Worm (Caenorhabditis elegans): Measurements from ENCODE around the gene W06G6.20.

ce11 chrV:16638204-16638603 lies 10.0 kb downstream of the W06G6.20 start, which contains the start of gene srw-76:
- TF ChIP-seq cog-1 (tag; optimal IDR thresholded peaks at IDR 0.05) (no peak), med-1 (GFP tag; optimal IDR thresholded peaks at IDR 0.05; ENCODE audit: insufficient read depth) (no peak), flt-1 (GFP tag; IDR thresholded peaks at IDR 0.05) (no peak), ztf-23 (GFP tag; IDR thresholded peaks at IDR 0.05) (no peak), tab-1 (GFP tag; IDR thresholded peaks at IDR 0.05) (no peak), T22C8.4 (GFP tag; IDR thresholded peaks at IDR 0.05) (no peak), klf-2 (GFP tag; conservative IDR thresholded peaks at IDR 0.05) (no peak), ztf-29 (GFP tag; IDR thresholded peaks at IDR 0.05) (no peak), ref-1 (GFP tag; conservative IDR thresholded peaks at IDR 0.05) (no peak)

All from whole organism, midembryonic.